Fruit fly (Drosophila melanogaster): ENCODE measurements around the gene PhKgamma.
A peak's percentile ranks its signal among the peaks of the same experiment; 100 is the strongest.

DNA sequence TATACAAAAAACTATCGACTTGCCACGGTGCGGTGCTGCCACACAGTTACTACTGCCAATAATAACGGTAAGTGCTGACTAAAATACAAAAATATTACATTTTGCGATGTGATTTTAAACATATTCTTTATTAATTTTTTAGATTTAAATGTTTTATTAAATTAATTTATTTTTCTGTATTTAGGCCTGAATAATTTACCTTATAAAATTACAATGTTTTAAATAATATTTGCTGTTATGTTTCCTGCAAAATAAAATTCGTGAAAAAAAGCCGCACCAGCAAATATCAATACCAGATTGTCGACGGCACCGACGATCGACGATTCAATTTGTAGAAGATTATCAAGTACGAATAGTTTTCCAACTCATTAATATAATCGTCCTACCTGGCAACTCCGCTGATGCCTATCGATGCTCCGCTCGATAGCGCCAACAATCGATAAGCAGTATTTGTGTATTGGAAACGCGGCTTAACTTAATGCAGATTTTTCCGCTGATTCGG is 16.3 kb upstream of the PhKgamma start, which contains the start of the genes Vlet and bif:
- TF ChIP-seq CG34367 (tag; optimal IDR thresholded peaks at IDR 0.05), result peak; percentile 50
- 0 out of 3 replicates have a peak, but pooled peaks have one; percentile 17 for TF ChIP-seq CG4496 (GFP tag; IDR thresholded peaks at IDR 0.05)
- TF ChIP-seq D1 (tag; optimal IDR thresholded peaks at IDR 0.05), result peak; percentile 69
- TF ChIP-seq rn (GFP tag; IDR thresholded peaks at IDR 0.05), result no peak
- peak; percentile 58 for TF ChIP-seq CG9948 (tag; optimal IDR thresholded peaks at IDR 0.05)
- peak; percentile 48 for TF ChIP-seq Snoo (tag; optimal IDR thresholded peaks at IDR 0.05)
- TF ChIP-seq Pif1A (GFP tag; optimal IDR thresholded peaks at IDR 0.05), result no peak
- TF ChIP-seq CG15710 (tag; optimal IDR thresholded peaks at IDR 0.05), result peak; percentile 47
- no peak for TF ChIP-seq gl (tag; optimal IDR thresholded peaks at IDR 0.05)
- no peak for TF ChIP-seq CG10348 (GFP tag; IDR thresholded peaks at IDR 0.05)
- peak; percentile 57 for TF ChIP-seq CG8159 (tag; optimal IDR thresholded peaks at IDR 0.05)
- TF ChIP-seq CG14655 (GFP tag; optimal IDR thresholded peaks at IDR 0.05), result no peak
